Fruit fly (Drosophila melanogaster): ENCODE data around the gene Jon25Bii.

Gene Jon25Bii

dm6 chr2L:4996283-4996922 lies 43.5 kb upstream of the Jon25Bii start:
- no peak for TF ChIP-seq CG8359 (GFP tag; optimal IDR thresholded peaks at IDR 0.05; ENCODE audit: borderline replicate concordance)
- TF ChIP-seq sna (GFP tag; IDR thresholded peaks at IDR 0.05; ENCODE audit: partially characterized antibody), result no peak
- TF ChIP-seq vvl (GFP tag; IDR thresholded peaks at IDR 0.05), result peak; percentile 51; the same call in 1 of the 2 replicates
- TF ChIP-seq bcd (GFP tag; optimal IDR thresholded peaks at IDR 0.05), result no peak
- no peak for TF ChIP-seq knrl (GFP tag; IDR thresholded peaks at IDR 0.05; ENCODE audit: partially characterized antibody)
- TF ChIP-seq CG12236 (GFP tag; optimal IDR thresholded peaks at IDR 0.05), result no peak
- no peak for TF ChIP-seq CG34376 (GFP tag; optimal IDR thresholded peaks at IDR 0.05)
- TF ChIP-seq Blimp-1 (GFP tag; optimal IDR thresholded peaks at IDR 0.05), result peak; percentile 71
- no peak for TF ChIP-seq Dad (GFP tag; optimal IDR thresholded peaks at IDR 0.05)
- no peak for TF ChIP-seq Sry-β (GFP tag; optimal IDR thresholded peaks at IDR 0.05)
- TF ChIP-seq Sox102F (GFP tag; optimal IDR thresholded peaks at IDR 0.05), result no peak
- TF ChIP-seq CG7786 (GFP tag; optimal IDR thresholded peaks at IDR 0.05), result no peak
- peak in 1 of 2 experiments; percentile 69 for TF ChIP-seq eve (GFP tag; optimal IDR thresholded peaks at IDR 0.05)
- TF ChIP-seq Lim3 (GFP tag; IDR thresholded peaks at IDR 0.05), result no peak
- TF ChIP-seq Hey (tag; optimal IDR thresholded peaks at IDR 0.05), result no peak
- no peak for TF ChIP-seq sens (GFP tag)
- TF ChIP-seq Side (GFP tag; optimal IDR thresholded peaks at IDR 0.05), result no peak
- no peak for TF ChIP-seq Ets97D (GFP tag; optimal IDR thresholded peaks at IDR 0.05)
- no peak for TF ChIP-seq CG14710 (tag; optimal IDR thresholded peaks at IDR 0.05)
- no peak for TF ChIP-seq CG10979 (tag; optimal IDR thresholded peaks at IDR 0.05)
- no peak for TF ChIP-seq luna (GFP tag; optimal IDR thresholded peaks at IDR 0.05)
- no peak for TF ChIP-seq HLHmδ (GFP tag; optimal IDR thresholded peaks at IDR 0.05)
- no peak for TF ChIP-seq CG18764 (GFP tag; optimal IDR thresholded peaks at IDR 0.05)
- no peak for TF ChIP-seq CG2875 (GFP tag; optimal IDR thresholded peaks at IDR 0.05)
- no peak for TF ChIP-seq sc (optimal IDR thresholded peaks at IDR 0.05)
- TF ChIP-seq sc (GFP tag; optimal IDR thresholded peaks at IDR 0.05), result no peak
- TF ChIP-seq Elba2 (GFP tag; optimal IDR thresholded peaks at IDR 0.05), result no peak
- no peak for TF ChIP-seq danr (GFP tag; IDR thresholded peaks at IDR 0.05)
- 0 out of 2 replicates have a peak, but pooled peaks have one; percentile 9 for TF ChIP-seq ato (GFP tag; IDR thresholded peaks at IDR 0.05; ENCODE audit: partially characterized antibody)
- no peak for TF ChIP-seq CG9817 (tag; optimal IDR thresholded peaks at IDR 0.05)
- TF ChIP-seq CG18476 (GFP tag; optimal IDR thresholded peaks at IDR 0.05), result no peak

- TF ChIP-seq cas (GFP tag; IDR thresholded peaks at IDR 0.05) (no peak), CG16815 (GFP tag; optimal IDR thresholded peaks at IDR 0.05) (no peak), CG3847 (GFP tag; IDR thresholded peaks at IDR 0.05) (no peak), cwo (GFP tag; optimal IDR thresholded peaks at IDR 0.05) (peak; percentile 27), CG6689 (GFP tag; IDR thresholded peaks at IDR 0.05) (no peak), CG7963 (GFP tag; IDR thresholded peaks at IDR 0.05; ENCODE audit: partially characterized antibody) (no peak), grau (tag; optimal IDR thresholded peaks at IDR 0.05) (no peak), bcd (GFP tag; optimal IDR thresholded peaks at IDR 0.05) (no peak), CG42726 (GFP tag; IDR thresholded peaks at IDR 0.05; ENCODE audit: partially characterized antibody) (no peak), sug (tag; optimal IDR thresholded peaks at IDR 0.05) (peak; percentile 67), tll (GFP tag; optimal IDR thresholded peaks at IDR 0.05) (peak in 1 of 2 experiments; percentile 27), zfh1 (GFP tag; IDR thresholded peaks at IDR 0.05) (no peak), Vsx1 (GFP tag; optimal IDR thresholded peaks at IDR 0.05) (peak; percentile 71), odd (GFP tag; optimal IDR thresholded peaks at IDR 0.05) (no peak), CG2712 (tag; optimal IDR thresholded peaks at IDR 0.05) (no peak), CG34376 (GFP tag; optimal IDR thresholded peaks at IDR 0.05) (peak; percentile 36), CG14667 (GFP tag; IDR thresholded peaks at IDR 0.05) (no peak), Lpt (GFP tag; optimal IDR thresholded peaks at IDR 0.05) (no peak), CG12155 (GFP tag; optimal IDR thresholded peaks at IDR 0.05) (no peak), ac (GFP tag; optimal IDR thresholded peaks at IDR 0.05) (no peak), CG7786 (GFP tag; optimal IDR thresholded peaks at IDR 0.05) (no peak), CG31388 (GFP tag; optimal IDR thresholded peaks at IDR 0.05) (no peak), hkb (optimal IDR thresholded peaks at IDR 0.05) (no peak), hkb (GFP tag; IDR thresholded peaks at IDR 0.05) (no peak)
Observed at dm6 chr2L:4995837-4996136, 42.9 kb upstream of the Jon25Bii start.

Data from whole organism, embryonic.